Fruit fly (Drosophila melanogaster) whole organism, wandering third instar larva: ENCODE data around the gene MED22.

Experiments used
- Vsx2 ChIP-seq: fragments of 200-300, 225-300 bp; sonication (Bioruptor generic); optimal IDR thresholded peaks from 2 replicates; lab custom pipeline; 2018; ENCODE audit warnings: missing biosample characterization, missing genetic modification characterization; ENCODE audit not compliant: partially characterized antibody
- pan ChIP-seq: fragments of >200 bp; optimal IDR thresholded peaks from 2 replicates; lab custom pipeline; 2017

- TF ChIP-seq Vsx2 (GFP tag; lab: Kevin White, UChicago): no peak
- TF ChIP-seq pan: no peak
These were observed 27.1 kb upstream of the MED22 start for dm6 chrX:900725-901345.
